Worm (Caenorhabditis elegans): ENCODE results near the gene npr-38.

DNA sequence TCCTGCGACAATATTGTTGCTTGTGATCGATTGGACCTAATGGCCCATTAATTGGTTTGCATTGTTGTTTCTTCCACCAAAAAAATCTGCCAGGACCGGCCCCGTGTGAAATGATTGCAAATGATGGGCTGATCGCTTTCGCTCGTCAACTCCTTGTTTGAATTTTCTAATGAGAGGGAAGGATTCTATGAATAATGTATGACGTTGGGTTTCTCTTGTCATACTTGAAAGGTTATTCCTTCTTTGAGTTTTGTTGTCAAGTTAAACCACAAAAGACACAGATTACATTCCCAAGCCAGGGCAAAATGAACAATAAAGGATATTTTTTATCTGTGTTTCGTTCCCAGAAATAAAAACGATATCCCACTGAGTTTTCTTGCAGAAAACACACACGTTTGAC, 34.8 kb upstream of the npr-38 start:
- no peak for TF ChIP-seq elt-2 (tag; optimal IDR thresholded peaks at IDR 0.05)
- no peak for TF ChIP-seq fos-1 (tag; optimal IDR thresholded peaks at IDR 0.05)
- TF ChIP-seq tbx-2 (tag; optimal IDR thresholded peaks at IDR 0.05), result no peak
- TF ChIP-seq unc-39 (tag; optimal IDR thresholded peaks at IDR 0.05), result no peak
- TF ChIP-seq nhr-237 (tag; optimal IDR thresholded peaks at IDR 0.05), result no peak
- no peak for TF ChIP-seq nhr-12 (tag; optimal IDR thresholded peaks at IDR 0.05)
- no peak for TF ChIP-seq ama-1 (optimal IDR thresholded peaks at IDR 0.05)
- TF ChIP-seq lin-15B (tag; optimal IDR thresholded peaks at IDR 0.05), result no peak
